Fruit fly (Drosophila melanogaster): ENCODE results near the gene Ets65A.

The Ets65A gene

dm6 chr3L:6103658-6104057 is 6.2 kb downstream of the Ets65A start:
- TF ChIP-seq Hnf4 (GFP tag; optimal IDR thresholded peaks at IDR 0.05) = no peak
- TF ChIP-seq CG9705 (GFP tag; optimal IDR thresholded peaks at IDR 0.05) = no peak
- TF ChIP-seq Abd-B (GFP tag; optimal IDR thresholded peaks at IDR 0.05) = no peak
- no peak for TF ChIP-seq dmrt93B (GFP tag; optimal IDR thresholded peaks at IDR 0.05)
- no peak for TF ChIP-seq Hr78 (GFP tag; optimal IDR thresholded peaks at IDR 0.05)
- no peak for TF ChIP-seq tai (GFP tag; optimal IDR thresholded peaks at IDR 0.05)
- TF ChIP-seq brk (GFP tag; optimal IDR thresholded peaks at IDR 0.05) = no peak
- no peak for TF ChIP-seq GATAd (GFP tag; optimal IDR thresholded peaks at IDR 0.05)
- TF ChIP-seq psq (GFP tag; optimal IDR thresholded peaks at IDR 0.05) = no peak
- no peak for TF ChIP-seq rgr (GFP tag; optimal IDR thresholded peaks at IDR 0.05)
- TF ChIP-seq dl (GFP tag; optimal IDR thresholded peaks at IDR 0.05; ENCODE audit: insufficient read depth in 1 of 2, partially characterized antibody in 2 of 2) = no peak
- TF ChIP-seq Rel (GFP tag; optimal IDR thresholded peaks at IDR 0.05) = no peak
- TF ChIP-seq Rel (tag; optimal IDR thresholded peaks at IDR 0.05) = no peak
- TF ChIP-seq Hr83 (GFP tag; optimal IDR thresholded peaks at IDR 0.05; ENCODE audit: poor library complexity, severe bottlenecking) = no peak
- no peak for TF ChIP-seq CG32264 (GFP tag; optimal IDR thresholded peaks at IDR 0.05)

dm6 chr3L:6104551-6104950 is 7.1 kb downstream of the Ets65A start:
- TF ChIP-seq Hr78 (GFP tag; optimal IDR thresholded peaks at IDR 0.05) (no peak), Sp1 (GFP tag; optimal IDR thresholded peaks at IDR 0.05) (no peak), jim (GFP tag; optimal IDR thresholded peaks at IDR 0.05) (no peak), CG32264 (GFP tag; optimal IDR thresholded peaks at IDR 0.05) (no peak), CG9705 (GFP tag; optimal IDR thresholded peaks at IDR 0.05) (no peak), dl (GFP tag; optimal IDR thresholded peaks at IDR 0.05; ENCODE audit: insufficient read depth in 1 of 2, partially characterized antibody in 2 of 2) (no peak)

- no peak for TF ChIP-seq HLH106 (tag; optimal IDR thresholded peaks at IDR 0.05)
- TF ChIP-seq sv (GFP tag; optimal IDR thresholded peaks at IDR 0.05) = no peak
- no peak for TF ChIP-seq tai (GFP tag; optimal IDR thresholded peaks at IDR 0.05)
- no peak for TF ChIP-seq br (GFP tag; optimal IDR thresholded peaks at IDR 0.05)
- TF ChIP-seq fru (GFP tag; optimal IDR thresholded peaks at IDR 0.05) = no peak
- TF ChIP-seq Sp1 (GFP tag; optimal IDR thresholded peaks at IDR 0.05) = no peak
- TF ChIP-seq Dif (GFP tag; optimal IDR thresholded peaks at IDR 0.05; ENCODE audit: partially characterized antibody) = no peak
- TF ChIP-seq CG32264 (GFP tag; optimal IDR thresholded peaks at IDR 0.05) = no peak
- TF ChIP-seq dsf (GFP tag; optimal IDR thresholded peaks at IDR 0.05; ENCODE audit: borderline replicate concordance) = no peak
- no peak for TF ChIP-seq psq (GFP tag; optimal IDR thresholded peaks at IDR 0.05)
- no peak for TF ChIP-seq CrebA (GFP tag; optimal IDR thresholded peaks at IDR 0.05; ENCODE audit: borderline replicate concordance)
- TF ChIP-seq OdsH (GFP tag; optimal IDR thresholded peaks at IDR 0.05) = no peak
- no peak for TF ChIP-seq foxo (GFP tag; optimal IDR thresholded peaks at IDR 0.05)
- TF ChIP-seq Abd-B (GFP tag; optimal IDR thresholded peaks at IDR 0.05) = no peak
- TF ChIP-seq Rel (GFP tag; optimal IDR thresholded peaks at IDR 0.05) = no peak
- no peak for TF ChIP-seq Rel (tag; optimal IDR thresholded peaks at IDR 0.05)
- TF ChIP-seq brk (GFP tag; optimal IDR thresholded peaks at IDR 0.05) = no peak
- TF ChIP-seq Hr78 (GFP tag; optimal IDR thresholded peaks at IDR 0.05) = no peak
- no peak for TF ChIP-seq Myc (optimal IDR thresholded peaks at IDR 0.05)
Observed at dm6 chr3L:6105435-6105834, 8.0 kb downstream of the Ets65A start.

dm6 chr3L:6106717-6107116 is 9.3 kb downstream of the Ets65A start:
- TF ChIP-seq jim (GFP tag; optimal IDR thresholded peaks at IDR 0.05) = no peak
- no peak for TF ChIP-seq Dif (GFP tag; optimal IDR thresholded peaks at IDR 0.05; ENCODE audit: partially characterized antibody)
- TF ChIP-seq Rel (GFP tag; optimal IDR thresholded peaks at IDR 0.05) = no peak
- no peak for TF ChIP-seq Rel (tag; optimal IDR thresholded peaks at IDR 0.05)
- TF ChIP-seq Jra (GFP tag; optimal IDR thresholded peaks at IDR 0.05) = no peak
- TF ChIP-seq rgr (GFP tag; optimal IDR thresholded peaks at IDR 0.05) = no peak
- no peak for TF ChIP-seq dmrt93B (GFP tag; optimal IDR thresholded peaks at IDR 0.05)
- no peak for TF ChIP-seq Hnf4 (GFP tag; optimal IDR thresholded peaks at IDR 0.05)
- TF ChIP-seq h (GFP tag; optimal IDR thresholded peaks at IDR 0.05) = no peak
- TF ChIP-seq br (GFP tag; optimal IDR thresholded peaks at IDR 0.05) = no peak

dm6 chr3L:6108264-6109060 is 11.0 kb downstream of the Ets65A start:
- TF ChIP-seq ey (GFP tag; optimal IDR thresholded peaks at IDR 0.05) = no peak
